Fruit fly (Drosophila melanogaster) whole organism, pupa: ENCODE results near the gene CG43407.
A peak's percentile ranks its signal among the peaks of the same experiment; 100 is the strongest.

ENCODE experiments used
- CG10348 ChIP-seq: fragments of 200-800 bp; sonication (Bioruptor generic); IDR thresholded peaks from 2 replicates; pipeline ENCODE4 v1.3.6; 2022; ENCODE audit warnings: missing biosample characterization, missing genetic modification characterization
- CG12605 ChIP-seq: fragments of 200-800 bp; sonication (Bioruptor generic); IDR thresholded peaks from 2 replicates; pipeline ENCODE4 v1.3.6; 2022; ENCODE audit warnings: missing biosample characterization, missing genetic modification characterization
- CG13204 ChIP-seq: fragments of 200-800 bp; sonication (Bioruptor generic); optimal IDR thresholded peaks from 2 replicates; lab custom pipeline; 2018; ENCODE audit warnings: missing biosample characterization, mild to moderate bottlenecking, missing genetic modification characterization, moderate library complexity
- CG14655 ChIP-seq: fragments of 200-800 bp; sonication (Bioruptor generic); optimal IDR thresholded peaks from 3 replicates; lab custom pipeline; 2017; ENCODE audit warnings: mild to moderate bottlenecking, missing biosample characterization, missing genetic modification reagents, missing genetic modification characterization
- CG15710 ChIP-seq: fragments of 200-800 bp; sonication (Bioruptor generic); optimal IDR thresholded peaks from 2 replicates; lab custom pipeline; 2018; ENCODE audit warnings: missing biosample characterization, mild to moderate bottlenecking, missing genetic modification characterization, moderate library complexity
- CG17806 ChIP-seq: fragments of 200-800 bp; sonication (Bioruptor generic); optimal IDR thresholded peaks from 2 replicates; lab custom pipeline; 2018; ENCODE audit warnings: missing biosample characterization, mild to moderate bottlenecking, missing genetic modification characterization, moderate library complexity
- CG32121 ChIP-seq: fragments of 200-800 bp; sonication (Bioruptor generic); IDR thresholded peaks from 2 replicates; pipeline ENCODE4 v1.3.6; 2022; ENCODE audit warnings: missing biosample characterization, missing genetic modification characterization
- CG34367 ChIP-seq: fragments of 200-800 bp; sonication (Bioruptor generic); optimal IDR thresholded peaks from 2 replicates; lab custom pipeline; 2018; ENCODE audit warnings: missing biosample characterization, mild to moderate bottlenecking, missing genetic modification characterization
- CG4496 ChIP-seq: fragments of 200-800 bp; sonication (Bioruptor generic); IDR thresholded peaks from 3 replicates; pipeline ENCODE4 v1.3.6; 2022; ENCODE audit warnings: missing biosample characterization, missing genetic modification characterization
- CG8159 ChIP-seq: fragments of 200-800 bp; sonication (Bioruptor generic); optimal IDR thresholded peaks from 3 replicates; lab custom pipeline; 2018; ENCODE audit warnings: missing biosample characterization, mild to moderate bottlenecking, missing genetic modification characterization, moderate library complexity
- CG8301 ChIP-seq: fragments of 200-800 bp; sonication (Bioruptor generic); optimal IDR thresholded peaks from 2 replicates; lab custom pipeline; 2018; ENCODE audit warnings: missing biosample characterization, mild to moderate bottlenecking, missing genetic modification characterization
- CG9948 ChIP-seq: fragments of 200-800 bp; sonication (Bioruptor generic); optimal IDR thresholded peaks from 2 replicates; lab custom pipeline; 2018; ENCODE audit warnings: missing biosample characterization, mild to moderate bottlenecking, missing genetic modification characterization, moderate library complexity
- D1 ChIP-seq: fragments of 200-800 bp; sonication (Bioruptor generic); optimal IDR thresholded peaks from 2 replicates; lab custom pipeline; 2018; ENCODE audit warnings: missing biosample characterization, mild to moderate bottlenecking, missing genetic modification characterization, moderate library complexity
- EcR ChIP-seq: fragments of 200-800 bp; sonication (Bioruptor generic); optimal IDR thresholded peaks from 3 replicates; lab custom pipeline; 2019; ENCODE audit warnings: missing biosample characterization, missing genetic modification characterization, mild to moderate bottlenecking, moderate library complexity, missing genetic modification reagents
- Ets98B ChIP-seq: fragments of 200-800 bp; sonication (Bioruptor generic); IDR thresholded peaks from 2 replicates; pipeline ENCODE4 v1.3.6; 2022; ENCODE audit warnings: missing biosample characterization, missing genetic modification characterization
- Pif1A ChIP-seq: fragments of 200-800 bp; sonication (Bioruptor generic); optimal IDR thresholded peaks from 3 replicates; lab custom pipeline; 2016; ENCODE audit warnings: missing biosample characterization, missing genetic modification characterization
- Pif1B ChIP-seq: fragments of 200-800 bp; sonication (Bioruptor generic); optimal IDR thresholded peaks from 3 replicates; lab custom pipeline; 2016; ENCODE audit warnings: missing biosample characterization, missing genetic modification characterization
- Snoo ChIP-seq: fragments of 200-800 bp; sonication (Bioruptor generic); optimal IDR thresholded peaks from 3 replicates; lab custom pipeline; 2017; ENCODE audit warnings: missing biosample characterization, mild to moderate bottlenecking, missing genetic modification characterization, inconsistent platforms
- fd96Ca ChIP-seq: fragments of 200-800 bp; sonication (Bioruptor generic); IDR thresholded peaks from 3 replicates; pipeline ENCODE4 v1.3.6; 2022; ENCODE audit warnings: missing biosample characterization, missing genetic modification characterization
- gl ChIP-seq: fragments of 200-800 bp; sonication (Bioruptor generic); optimal IDR thresholded peaks from 2 replicates; lab custom pipeline; 2018; ENCODE audit warnings: missing biosample characterization, mild to moderate bottlenecking, missing genetic modification characterization
- rn ChIP-seq: fragments of 200-800 bp; sonication (Bioruptor generic); IDR thresholded peaks from 2 replicates; pipeline ENCODE4 v1.3.6; 2022; ENCODE audit warnings: missing biosample characterization, missing genetic modification characterization

Gene CG43407

DNA sequence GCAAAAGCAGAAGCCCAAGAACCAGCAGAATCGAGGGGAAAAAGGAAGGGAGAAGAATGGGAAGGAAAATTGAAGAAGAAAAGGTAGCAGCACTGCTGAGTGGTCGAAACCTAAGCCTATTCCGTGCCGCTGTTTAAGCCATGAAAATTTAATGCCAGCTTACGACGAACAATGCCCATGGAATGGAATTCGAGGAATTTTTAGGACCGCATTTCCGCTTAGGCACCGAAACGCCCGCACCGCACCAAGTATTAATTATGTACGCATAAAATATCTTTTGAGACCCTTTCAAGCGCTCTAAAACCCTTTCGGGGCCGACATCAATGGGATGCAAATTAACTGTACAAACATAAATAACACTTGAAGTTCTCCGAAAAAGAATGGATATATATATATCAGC, 17.1 kb downstream of the CG43407 start:
- TF ChIP-seq rn (GFP tag; lab: Robert Waterston, UW) (no peak), Snoo (tag; lab: Kevin White, UChicago) (no peak), Pif1B (no peak), EcR (no peak), D1 (tag; lab: Kevin White, UChicago) (no peak), CG10348 (GFP tag; lab: Robert Waterston, UW) (no peak), CG9948 (no peak), CG12605 (no peak), CG34367 (tag; lab: Kevin White, UChicago) (no peak), CG8159 (tag; lab: Kevin White, UChicago) (no peak), CG15710 (tag; lab: Kevin White, UChicago) (no peak), CG4496 (GFP tag; lab: Robert Waterston, UW) (no peak), Ets98B (GFP tag; lab: Robert Waterston, UW) (no peak), CG14655 (GFP tag; lab: Kevin White, UChicago) (no peak), CG32121 (no peak), CG17806 (tag; lab: Kevin White, UChicago) (no peak)

- TF ChIP-seq CG4496 (GFP tag; lab: Robert Waterston, UW) = no peak
- TF ChIP-seq CG15710 (tag; lab: Kevin White, UChicago) = peak; percentile 25
- no peak for TF ChIP-seq CG12605
- no peak for TF ChIP-seq fd96Ca (GFP tag; lab: Robert Waterston, UW)
- TF ChIP-seq CG13204 (GFP tag; lab: Kevin White, UChicago) = no peak
- no peak for TF ChIP-seq EcR
- TF ChIP-seq CG9948 = peak; percentile 49
- TF ChIP-seq CG17806 (tag; lab: Kevin White, UChicago) = peak; percentile 52
- peak; percentile 35 for TF ChIP-seq CG14655 (GFP tag; lab: Kevin White, UChicago)
- TF ChIP-seq CG10348 (GFP tag; lab: Robert Waterston, UW) = no peak
- TF ChIP-seq CG8159 (tag; lab: Kevin White, UChicago) = peak; percentile 66
- TF ChIP-seq Pif1B = no peak
- TF ChIP-seq CG8301 (tag; lab: Kevin White, UChicago) = peak; percentile 17
- peak; percentile 0 for TF ChIP-seq Pif1A (GFP tag; lab: Kevin White, UChicago)
- TF ChIP-seq Ets98B (GFP tag; lab: Robert Waterston, UW) = no peak
- peak; percentile 44 for TF ChIP-seq Snoo (tag; lab: Kevin White, UChicago)
- no peak for TF ChIP-seq rn (GFP tag; lab: Robert Waterston, UW)
- peak; percentile 13 for TF ChIP-seq D1 (tag; lab: Kevin White, UChicago)
- TF ChIP-seq CG32121 = no peak
- no peak for TF ChIP-seq gl (tag; lab: Kevin White, UChicago)
- TF ChIP-seq CG34367 (tag; lab: Kevin White, UChicago) = peak; percentile 15
- TF ChIP-seq, all 21 proteins: peak for 10
These were observed 17.9 kb downstream of the CG43407 start for dm6 chr3L:19035163-19035900.

DNA sequence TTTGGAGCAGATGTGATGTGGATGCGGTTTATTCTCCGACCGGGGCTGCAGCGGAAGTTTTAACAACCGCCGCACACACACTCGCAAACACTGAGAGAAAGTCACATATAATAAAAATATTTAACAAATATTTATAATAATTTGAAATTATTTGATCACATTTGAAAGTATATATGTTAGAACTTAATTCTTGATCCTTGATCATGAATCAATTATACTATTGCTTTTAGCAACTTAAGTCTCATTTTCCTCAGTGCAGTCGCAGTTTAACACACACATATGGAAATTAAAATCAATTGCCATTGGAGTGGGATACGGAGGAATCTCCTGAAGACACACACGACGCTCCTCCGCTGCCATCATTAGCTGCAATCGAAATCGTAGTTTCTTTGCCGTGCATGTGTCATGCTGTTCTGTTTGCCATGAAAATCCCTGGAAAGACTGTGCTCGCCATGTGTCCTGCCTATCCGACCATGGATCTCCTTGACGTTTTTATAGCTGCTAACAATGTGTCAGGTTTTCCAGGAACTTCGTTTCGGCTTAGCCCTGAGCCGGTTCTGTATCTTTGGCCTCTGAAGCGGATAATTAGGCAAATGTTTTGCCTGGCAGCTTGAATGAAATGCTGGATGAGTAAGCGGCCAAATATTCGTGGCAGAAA, 19.9 kb downstream of the CG43407 start:
- peak; percentile 67 for TF ChIP-seq Pif1B
- TF ChIP-seq EcR = no peak
- peak; percentile 77 for TF ChIP-seq CG14655 (GFP tag; lab: Kevin White, UChicago)
- no peak for TF ChIP-seq rn (GFP tag; lab: Robert Waterston, UW)
- peak; percentile 78 for TF ChIP-seq CG34367 (tag; lab: Kevin White, UChicago)
- peak; percentile 66 for TF ChIP-seq Snoo (tag; lab: Kevin White, UChicago)
- TF ChIP-seq CG8301 (tag; lab: Kevin White, UChicago) = peak; percentile 65
- TF ChIP-seq D1 (tag; lab: Kevin White, UChicago) = peak; percentile 42
- TF ChIP-seq CG10348 (GFP tag; lab: Robert Waterston, UW) = no peak
- no peak for TF ChIP-seq Ets98B (GFP tag; lab: Robert Waterston, UW)
- TF ChIP-seq fd96Ca (GFP tag; lab: Robert Waterston, UW) = no peak
- TF ChIP-seq CG17806 (tag; lab: Kevin White, UChicago) = peak; percentile 81
- peak; percentile 83 for TF ChIP-seq CG15710 (tag; lab: Kevin White, UChicago)
- TF ChIP-seq CG9948 = peak; percentile 79
- TF ChIP-seq CG8159 (tag; lab: Kevin White, UChicago) = peak; percentile 78
- TF ChIP-seq CG12605 = peak; percentile 35; the same call in 1 of the 2 replicates
- TF ChIP-seq Pif1A (GFP tag; lab: Kevin White, UChicago) = peak; percentile 74
- peak; percentile 39 for TF ChIP-seq gl (tag; lab: Kevin White, UChicago)
- peak; percentile 35; the same call in 2 of the 3 replicates for TF ChIP-seq CG4496 (GFP tag; lab: Robert Waterston, UW)
- peak; percentile 68 for TF ChIP-seq CG13204 (GFP tag; lab: Kevin White, UChicago)
- 0 out of 2 replicates have a peak, but pooled peaks have one; percentile 18 for TF ChIP-seq CG32121

- TF ChIP-seq Ets98B (GFP tag; lab: Robert Waterston, UW) (no peak), CG12605 (no peak)
These were observed 20.5 kb downstream of the CG43407 start for dm6 chr3L:19032676-19033075.

- TF ChIP-seq CG4496 (GFP tag; lab: Robert Waterston, UW) (no peak), CG13204 (GFP tag; lab: Kevin White, UChicago) (no peak), gl (tag; lab: Kevin White, UChicago) (no peak), fd96Ca (GFP tag; lab: Robert Waterston, UW) (no peak), Pif1A (GFP tag; lab: Kevin White, UChicago) (no peak), CG17806 (tag; lab: Kevin White, UChicago) (no peak), Pif1B (no peak), CG15710 (tag; lab: Kevin White, UChicago) (no peak), CG32121 (no peak), CG9948 (no peak), Ets98B (GFP tag; lab: Robert Waterston, UW) (no peak), CG14655 (GFP tag; lab: Kevin White, UChicago) (no peak)
These were observed 21.3 kb downstream of the CG43407 start for dm6 chr3L:19031858-19032257.
